Worm (Caenorhabditis elegans): ENCODE results near the gene srz-5.

- TF ChIP-seq ama-1 (optimal IDR thresholded peaks at IDR 0.05) = no peak
- peak; percentile 79 for TF ChIP-seq lin-11 (tag; optimal IDR thresholded peaks at IDR 0.05)
- no peak for TF ChIP-seq pag-3 (tag; optimal IDR thresholded peaks at IDR 0.05; ENCODE audit: borderline replicate concordance)
- TF ChIP-seq syd-9 (tag; optimal IDR thresholded peaks at IDR 0.05) = no peak
- TF ChIP-seq sdc-2 (tag; optimal IDR thresholded peaks at IDR 0.05) = peak; percentile 48
- TF ChIP-seq rnt-1 (tag; optimal IDR thresholded peaks at IDR 0.05) = peak; percentile 63
- peak; percentile 13 for TF ChIP-seq ceh-14 (tag; optimal IDR thresholded peaks at IDR 0.05)
These were observed 6.7 kb upstream of the srz-5 start, which contains the start of gene W09G10.9 for ce11 chrII:3520988-3521850.

All from whole organism, late embryonic.